Worm (Caenorhabditis elegans): ENCODE results near the gene cpg-23.

Gene cpg-23

DNA sequence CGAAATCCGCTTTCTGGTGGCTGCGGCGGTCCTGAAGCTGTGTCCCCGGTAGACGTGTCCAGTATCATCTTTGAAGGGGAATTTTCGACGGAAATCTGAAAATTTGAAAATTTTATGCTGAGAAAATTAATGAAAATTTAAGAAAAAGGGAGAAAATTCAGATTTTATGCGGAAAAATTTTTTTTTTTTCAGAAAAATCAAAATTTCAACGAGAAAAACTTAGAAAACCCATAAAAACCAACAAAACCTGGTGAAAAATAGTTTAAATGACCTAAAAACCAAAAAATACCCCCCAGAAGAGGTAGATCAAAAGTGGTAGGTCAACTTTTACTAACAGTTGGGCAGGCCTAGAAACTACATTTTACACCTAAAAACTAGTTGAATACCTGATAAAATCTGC is 7.1 kb upstream of the cpg-23 start, which contains the start of gene Y39B6A.10:
Y39B6A.10 (minus strand) TSS at position 101 of the 400 bp plus-strand sequence.
- no peak for TF ChIP-seq hmbx-1 (tag; optimal IDR thresholded peaks at IDR 0.05)

DNA sequence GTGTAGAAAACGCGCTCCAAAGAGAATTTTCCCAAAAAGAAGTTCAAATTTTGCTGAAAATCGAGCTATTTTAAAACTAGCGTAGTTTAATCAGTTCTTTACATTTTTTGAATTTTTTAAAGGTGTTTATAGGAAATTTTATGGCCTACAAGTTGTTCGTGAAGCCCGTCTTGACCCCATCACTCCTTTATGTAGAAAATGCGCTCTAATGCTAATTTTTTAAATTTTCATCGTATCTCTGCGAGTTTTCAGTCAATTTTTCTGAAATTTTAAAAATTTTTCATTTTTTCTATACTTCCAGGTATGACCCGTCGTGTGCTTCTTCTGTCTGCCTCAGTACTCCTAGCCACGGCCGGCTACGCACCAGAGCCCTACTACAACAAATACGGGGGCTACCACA is 4.4 kb upstream of the cpg-23 start, which contains the start of gene Y39B6A.9:
Y39B6A.9 (plus strand) TSS at position 301 of the 400 bp plus-strand sequence.
- TF ChIP-seq hnd-1 (tag; optimal IDR thresholded peaks at IDR 0.05) = no peak
- no peak for TF ChIP-seq hmbx-1 (tag; optimal IDR thresholded peaks at IDR 0.05)
- TF ChIP-seq ceh-13 (GFP tag; optimal IDR thresholded peaks at IDR 0.05) = no peak

DNA sequence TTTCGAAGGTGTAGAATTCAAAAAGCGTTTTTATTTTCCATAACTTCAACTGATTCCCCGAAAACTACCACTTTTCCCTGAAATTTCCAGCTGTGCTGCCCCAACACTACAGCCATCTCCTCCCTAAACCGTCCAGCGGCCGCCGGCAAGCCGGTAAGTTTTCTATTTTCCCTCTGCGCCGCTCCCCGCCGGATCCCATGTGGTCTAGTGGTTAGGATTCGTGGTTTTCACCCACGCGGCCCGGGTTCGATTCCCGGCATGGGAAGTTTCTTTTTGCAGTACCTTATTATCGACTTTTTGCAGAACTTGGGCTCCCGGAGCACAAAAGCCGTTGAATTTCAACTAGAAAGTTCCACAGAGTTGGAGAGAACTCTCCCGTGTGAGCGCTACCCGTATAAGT is 2.0 kb downstream of the cpg-23 start:
- TF ChIP-seq hmbx-1 (tag; optimal IDR thresholded peaks at IDR 0.05) (no peak), pes-1 (GFP tag; IDR thresholded peaks at IDR 0.05) (peak; percentile 60; the same call in 1 of the 2 replicates), hmg-4 (GFP tag; optimal IDR thresholded peaks at IDR 0.05) (no peak), ets-7 (tag; optimal IDR thresholded peaks at IDR 0.05) (no peak), flt-1 (GFP tag; IDR thresholded peaks at IDR 0.05) (0 out of 2 replicates have a peak, but pooled peaks have one; percentile 28), B0310.2 (tag; optimal IDR thresholded peaks at IDR 0.05) (no peak), scrt-1 (GFP tag; IDR thresholded peaks at IDR 0.05) (0 out of 2 replicates have a peak, but pooled peaks have one; percentile 48), tra-4 (tag; optimal IDR thresholded peaks at IDR 0.05) (no peak), sea-1 (GFP tag; conservative IDR thresholded peaks at IDR 0.05) (no peak), aly-1 (tag; optimal IDR thresholded peaks at IDR 0.05) (no peak), tbx-37 (GFP tag; conservative IDR thresholded peaks at IDR 0.05) (0 out of 2 replicates have a peak, but pooled peaks have one; percentile 22)

ce11 chrV:19148350-19148749 is 7.8 kb downstream of the cpg-23 start:
- TF ChIP-seq ets-7 (tag; optimal IDR thresholded peaks at IDR 0.05) (no peak), ama-1 (optimal IDR thresholded peaks at IDR 0.05) (no peak), tra-4 (tag; optimal IDR thresholded peaks at IDR 0.05) (no peak), tbx-11 (GFP tag; IDR thresholded peaks at IDR 0.05) (no peak), pes-1 (GFP tag; IDR thresholded peaks at IDR 0.05) (no peak), sea-1 (GFP tag; conservative IDR thresholded peaks at IDR 0.05) (no peak), F13C5.2 (tag; optimal IDR thresholded peaks at IDR 0.05) (no peak), B0310.2 (tag; optimal IDR thresholded peaks at IDR 0.05) (no peak), ceh-13 (GFP tag; optimal IDR thresholded peaks at IDR 0.05) (no peak), tbx-37 (GFP tag; conservative IDR thresholded peaks at IDR 0.05) (no peak), scrt-1 (GFP tag; IDR thresholded peaks at IDR 0.05) (no peak), hmbx-1 (tag; optimal IDR thresholded peaks at IDR 0.05) (no peak), ceh-36 (tag; optimal IDR thresholded peaks at IDR 0.05) (no peak), flt-1 (GFP tag; IDR thresholded peaks at IDR 0.05) (no peak), aly-1 (tag; optimal IDR thresholded peaks at IDR 0.05) (no peak)

DNA sequence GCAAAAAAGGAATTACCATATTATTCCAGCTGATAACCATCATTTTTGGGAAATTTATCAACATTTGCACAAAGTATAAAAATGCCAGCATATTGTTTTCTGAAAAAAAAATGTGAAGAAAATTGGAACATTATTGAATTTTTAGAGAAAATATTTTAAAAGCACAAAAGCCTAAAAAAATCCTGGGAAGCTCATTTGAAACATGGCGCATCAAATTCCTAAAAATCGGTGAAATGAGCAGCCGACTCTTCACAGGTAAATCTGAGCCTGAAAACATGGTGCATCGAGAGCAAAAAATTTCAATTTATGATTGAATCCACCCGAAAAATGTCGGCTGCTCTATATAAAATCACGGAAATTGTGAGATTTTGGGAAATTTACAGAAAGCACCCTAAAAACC is 8.5 kb downstream of the cpg-23 start, which contains the start of gene Y39B6A.7:
Y39B6A.7 (minus strand) TSS at position 101 of the 400 bp plus-strand sequence.
- TF ChIP-seq pes-1 (GFP tag; IDR thresholded peaks at IDR 0.05) (no peak), ets-7 (tag; optimal IDR thresholded peaks at IDR 0.05) (no peak), tbx-37 (GFP tag; conservative IDR thresholded peaks at IDR 0.05) (no peak), sea-1 (GFP tag; conservative IDR thresholded peaks at IDR 0.05) (no peak), tra-4 (tag; optimal IDR thresholded peaks at IDR 0.05) (no peak), F13C5.2 (tag; optimal IDR thresholded peaks at IDR 0.05) (no peak)

- TF ChIP-seq flt-1 (GFP tag; IDR thresholded peaks at IDR 0.05) = no peak
- TF ChIP-seq tbx-37 (GFP tag; conservative IDR thresholded peaks at IDR 0.05) = no peak
- TF ChIP-seq scrt-1 (GFP tag; IDR thresholded peaks at IDR 0.05) = no peak
- TF ChIP-seq ama-1 (optimal IDR thresholded peaks at IDR 0.05) = no peak
- TF ChIP-seq tra-4 (tag; optimal IDR thresholded peaks at IDR 0.05) = no peak
- TF ChIP-seq ceh-13 (GFP tag; optimal IDR thresholded peaks at IDR 0.05) = no peak
- no peak for TF ChIP-seq F13C5.2 (tag; optimal IDR thresholded peaks at IDR 0.05)
- no peak for TF ChIP-seq hmg-4 (GFP tag; optimal IDR thresholded peaks at IDR 0.05)
- no peak for TF ChIP-seq B0310.2 (tag; optimal IDR thresholded peaks at IDR 0.05)
- TF ChIP-seq hmbx-1 (tag; optimal IDR thresholded peaks at IDR 0.05) = no peak
- TF ChIP-seq hnd-1 (tag; optimal IDR thresholded peaks at IDR 0.05) = no peak
- no peak for TF ChIP-seq sea-1 (GFP tag; conservative IDR thresholded peaks at IDR 0.05)
- no peak for TF ChIP-seq ceh-36 (tag; optimal IDR thresholded peaks at IDR 0.05)
- TF ChIP-seq tbx-11 (GFP tag; IDR thresholded peaks at IDR 0.05) = no peak
- no peak for TF ChIP-seq aly-1 (tag; optimal IDR thresholded peaks at IDR 0.05)
- no peak for TF ChIP-seq pes-1 (GFP tag; IDR thresholded peaks at IDR 0.05)
- TF ChIP-seq ets-7 (tag; optimal IDR thresholded peaks at IDR 0.05) = no peak
Observed at ce11 chrV:19152328-19152727, 11.7 kb downstream of the cpg-23 start, which contains the start of gene Y39B6A.69. Gene Y39B6A.69, minus strand, starts transcription at chrV:19152428.

DNA sequence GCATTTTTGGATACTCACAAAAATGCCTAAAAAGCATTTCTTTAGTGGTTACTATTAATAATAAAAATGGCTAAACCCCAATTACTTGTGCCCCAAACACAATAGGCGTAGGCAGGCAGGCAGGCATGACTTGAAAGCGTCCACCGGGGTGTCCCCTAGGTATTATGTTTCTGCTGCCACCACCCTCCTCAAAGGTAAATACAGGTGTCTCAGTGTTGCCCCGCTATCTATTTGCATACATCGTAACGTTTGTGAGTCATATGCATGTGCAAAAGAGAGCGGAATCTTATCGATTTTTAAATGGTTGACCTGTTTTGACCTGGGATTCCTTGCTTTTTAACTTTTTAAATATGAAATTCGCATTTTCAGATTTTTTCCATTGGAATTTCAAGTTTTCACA is 12.6 kb downstream of the cpg-23 start:
- TF ChIP-seq hmbx-1 (tag; optimal IDR thresholded peaks at IDR 0.05) (no peak), tbx-37 (GFP tag; conservative IDR thresholded peaks at IDR 0.05) (no peak), hmg-4 (GFP tag; optimal IDR thresholded peaks at IDR 0.05) (no peak), scrt-1 (GFP tag; IDR thresholded peaks at IDR 0.05) (no peak), flt-1 (GFP tag; IDR thresholded peaks at IDR 0.05) (no peak), tbx-11 (GFP tag; IDR thresholded peaks at IDR 0.05) (no peak), aly-1 (tag; optimal IDR thresholded peaks at IDR 0.05) (no peak), pes-1 (GFP tag; IDR thresholded peaks at IDR 0.05) (no peak), sea-1 (GFP tag; conservative IDR thresholded peaks at IDR 0.05) (no peak), F13C5.2 (tag; optimal IDR thresholded peaks at IDR 0.05) (no peak), ceh-36 (tag; optimal IDR thresholded peaks at IDR 0.05) (no peak), hnd-1 (tag; optimal IDR thresholded peaks at IDR 0.05) (no peak), ama-1 (optimal IDR thresholded peaks at IDR 0.05) (no peak), tra-4 (tag; optimal IDR thresholded peaks at IDR 0.05) (no peak), ceh-13 (GFP tag; optimal IDR thresholded peaks at IDR 0.05) (no peak)

- TF ChIP-seq tbx-11 (GFP tag; IDR thresholded peaks at IDR 0.05) (no peak), F13C5.2 (tag; optimal IDR thresholded peaks at IDR 0.05) (no peak), hmg-4 (GFP tag; optimal IDR thresholded peaks at IDR 0.05) (no peak), ceh-36 (tag; optimal IDR thresholded peaks at IDR 0.05) (no peak), tra-4 (tag; optimal IDR thresholded peaks at IDR 0.05) (no peak), pes-1 (GFP tag; IDR thresholded peaks at IDR 0.05) (no peak), scrt-1 (GFP tag; IDR thresholded peaks at IDR 0.05) (no peak), hmbx-1 (tag; optimal IDR thresholded peaks at IDR 0.05) (no peak), aly-1 (tag; optimal IDR thresholded peaks at IDR 0.05) (no peak)
Observed at ce11 chrV:19153806-19154205, 13.2 kb downstream of the cpg-23 start, which contains the start of gene tsp-13. Gene tsp-13, plus strand, starts transcription at chrV:19154106.
